Worm (Caenorhabditis elegans) whole organism, L2 larva: ENCODE results near the gene clec-243.
"Not testable (repeated sequence)": the region's sequence is repeated elsewhere in the genome, so short reads cannot be mapped to it uniquely, and the experiment has no call there.

Experiments used
- F13H6.1 ChIP-seq: sonication (generic microtip); optimal IDR thresholded peaks from 2 replicates; lab custom pipeline; 2016; ENCODE audit warnings: missing genetic modification characterization, missing compliant biosample characterization
- R02D3.7 ChIP-seq: fragments of 150-350 bp; optimal IDR thresholded peaks from 2 replicates; lab custom pipeline; 2014; ENCODE audit warnings: missing biosample characterization, missing genetic modification characterization
- aly-2 ChIP-seq: fragments of 150-350 bp; optimal IDR thresholded peaks from 2 replicates; lab custom pipeline; 2014; ENCODE audit warnings: missing biosample characterization, missing genetic modification characterization
- ama-1 ChIP-seq: fragments of 150-350 bp; optimal IDR thresholded peaks from 2 replicates; lab custom pipeline; 2018; ENCODE audit warnings: inconsistent platforms
- elt-3 ChIP-seq: sonication (generic microtip); optimal IDR thresholded peaks from 2 replicates; lab custom pipeline; 2017; ENCODE audit warnings: missing biosample characterization, missing genetic modification characterization
- lsy-2 ChIP-seq, 2 experiments: fragments of 150-350 bp in 1 of 2; sonication (generic microtip) in 1 of 2; optimal IDR thresholded peaks; 2 replicates each; lab custom pipeline; 2014 to 2017; ENCODE audit warnings: missing biosample characterization in 2 of 2, missing genetic modification characterization in 2 of 2
- nhr-10 ChIP-seq: sonication (generic microtip); optimal IDR thresholded peaks from 2 replicates; lab custom pipeline; 2017; ENCODE audit warnings: missing biosample characterization, missing genetic modification characterization
- nhr-237 ChIP-seq: fragments of 150-350 bp; optimal IDR thresholded peaks from 2 replicates; lab custom pipeline; 2014; ENCODE audit warnings: missing biosample characterization, missing genetic modification characterization
- snpc-4 ChIP-seq: fragments of 150-350 bp; optimal IDR thresholded peaks from 2 replicates; lab custom pipeline; 2014; ENCODE audit warnings: missing biosample characterization, missing genetic modification characterization
- unc-39 ChIP-seq: fragments of 150-350 bp; optimal IDR thresholded peaks from 2 replicates; lab custom pipeline; 2014; ENCODE audit warnings: missing biosample characterization, missing genetic modification characterization
- unc-55 ChIP-seq: fragments of 150-350 bp; sonication (generic microtip); optimal IDR thresholded peaks from 3 replicates; lab custom pipeline; 2014; ENCODE audit warnings: missing biosample characterization, missing genetic modification reagents, missing genetic modification characterization
- unc-62 ChIP-seq: fragments of 150-350 bp; optimal IDR thresholded peaks from 2 replicates; lab custom pipeline; 2014; ENCODE audit warnings: missing biosample characterization, missing genetic modification reagents, missing genetic modification characterization
- ztf-11 ChIP-seq: sonication (generic microtip); optimal IDR thresholded peaks from 2 replicates; lab custom pipeline; 2017; ENCODE audit warnings: missing biosample characterization, missing genetic modification characterization
- ztf-4 ChIP-seq: fragments of 150-350 bp; optimal IDR thresholded peaks from 2 replicates; lab custom pipeline; 2014; ENCODE audit warnings: missing biosample characterization, missing genetic modification characterization

ce11 chrV:17255028-17255427, 6.2 kb upstream of the clec-243 start, which contains the start of gene srh-116:
- TF ChIP-seq elt-3 (tag; lab: Kevin White, UChicago); ama-1 (lab: Kevin White, UChicago); R02D3.7 (tag; lab: Kevin White, UChicago); unc-55; aly-2 (tag; lab: Kevin White, UChicago); ztf-4 (tag; lab: Kevin White, UChicago); nhr-237 (tag; lab: Kevin White, UChicago); snpc-4 (tag; lab: Kevin White, UChicago); ztf-11; F13H6.1; lsy-2 (tag; optimal IDR thresholded peaks at IDR 0.05; lab: Kevin White, UChicago); unc-62; unc-39 (tag; lab: Kevin White, UChicago); nhr-10: not testable (repeated sequence)
